Fruit fly (Drosophila melanogaster) whole organism, embryonic: ENCODE measurements around the gene HemK1.

Experiments
- Atf6 ChIP-seq: fragments of 200-800 bp; sonication (Bioruptor generic); IDR thresholded peaks from 2 replicates; pipeline ENCODE4 v1.3.6; 2022; ENCODE audit warnings: missing biosample characterization, missing genetic modification characterization
- CG10147 ChIP-seq: fragments of 200-800 bp; sonication (Bioruptor generic); optimal IDR thresholded peaks from 2 replicates; lab custom pipeline; 2019; ENCODE audit warnings: missing biosample characterization, mild to moderate bottlenecking, missing genetic modification characterization, moderate library complexity
- CG11695 ChIP-seq: fragments of 200-800 bp; sonication (Bioruptor generic); IDR thresholded peaks from 3 replicates; pipeline ENCODE4 v1.3.6; 2022; ENCODE audit warnings: missing biosample characterization, missing genetic modification characterization
- CG11696 ChIP-seq: fragments of 200-800 bp; sonication (Bioruptor generic); IDR thresholded peaks from 2 replicates; pipeline ENCODE4 v1.3.6; 2022; ENCODE audit warnings: missing biosample characterization, missing genetic modification characterization
- CG11723 ChIP-seq: fragments of 200-800 bp; sonication (Bioruptor generic); optimal IDR thresholded peaks from 2 replicates; lab custom pipeline; 2017; ENCODE audit warnings: missing biosample characterization, mild to moderate bottlenecking, missing genetic modification characterization
- CG12219 ChIP-seq: fragments of 200-800 bp; sonication (Bioruptor generic); optimal IDR thresholded peaks from 3 replicates; lab custom pipeline; 2018; ENCODE audit warnings: missing biosample characterization, mild to moderate bottlenecking, missing genetic modification characterization
- CG1233 ChIP-seq: fragments of 200-800 bp; sonication (Bioruptor generic); optimal IDR thresholded peaks from 4 replicates; lab custom pipeline; 2018; ENCODE audit warnings: missing biosample characterization, mild to moderate bottlenecking, missing genetic modification characterization
- CG12769 ChIP-seq: fragments of 200-800 bp; sonication (Bioruptor generic); optimal IDR thresholded peaks from 2 replicates; lab custom pipeline; 2019; ENCODE audit warnings: missing biosample characterization, mild to moderate bottlenecking, missing genetic modification characterization, moderate library complexity
- CG13894 ChIP-seq: fragments of 200-800 bp; sonication (Bioruptor generic); optimal IDR thresholded peaks from 3 replicates; lab custom pipeline; 2018; ENCODE audit warnings: missing biosample characterization, mild to moderate bottlenecking, missing genetic modification characterization, moderate library complexity
- CG15011 ChIP-seq: fragments of 200-800 bp; sonication (Bioruptor generic); optimal IDR thresholded peaks from 3 replicates; lab custom pipeline; 2018; ENCODE audit warnings: missing biosample characterization, mild to moderate bottlenecking, missing genetic modification characterization
- CG16779 ChIP-seq: fragments of 200-800 bp; sonication (Bioruptor generic); IDR thresholded peaks from 2 replicates; pipeline ENCODE4 v1.3.6; 2022; ENCODE audit warnings: missing biosample characterization, missing genetic modification characterization
- CG17328 ChIP-seq: fragments of 200-800 bp; sonication (Bioruptor generic); IDR thresholded peaks from 2 replicates; pipeline ENCODE4 v1.3.6; 2022; ENCODE audit warnings: missing biosample characterization, missing genetic modification characterization
- CG3847 ChIP-seq: fragments of 200-800 bp; sonication (Bioruptor generic); IDR thresholded peaks from 2 replicates; pipeline ENCODE4 v1.3.6; 2022; ENCODE audit warnings: missing biosample characterization, missing genetic modification characterization
- CG6854 ChIP-seq: fragments of 200-800 bp; sonication (Bioruptor generic); optimal IDR thresholded peaks from 3 replicates; lab custom pipeline; 2017; ENCODE audit warnings: missing biosample characterization, mild to moderate bottlenecking, missing genetic modification characterization
- CG7987 ChIP-seq: fragments of 200-800 bp; sonication (Bioruptor generic); optimal IDR thresholded peaks from 2 replicates; lab custom pipeline; 2018; ENCODE audit warnings: missing biosample characterization, mild to moderate bottlenecking, missing genetic modification characterization, moderate library complexity
- Camta ChIP-seq: fragments of 200-800 bp; sonication (Bioruptor generic); optimal IDR thresholded peaks from 2 replicates; lab custom pipeline; 2016; ENCODE audit warnings: missing biosample characterization, missing genetic modification characterization
- HLH3B ChIP-seq: fragments of 200-800 bp; sonication (Bioruptor generic); IDR thresholded peaks from 2 replicates; pipeline ENCODE4 v1.3.6; 2022; ENCODE audit warnings: missing biosample characterization, missing genetic modification characterization
- Kr ChIP-seq: fragments of 200-800 bp; sonication (Bioruptor generic); optimal IDR thresholded peaks from 2 replicates; lab custom pipeline; 2017; ENCODE audit warnings: missing biosample characterization, mild to moderate bottlenecking, missing genetic modification characterization
- Ptx1 ChIP-seq: fragments of 200-800 bp; sonication (Bioruptor generic); IDR thresholded peaks from 2 replicates; pipeline ENCODE4 v1.3.6; 2022; ENCODE audit warnings: missing biosample characterization, missing genetic modification characterization
- Rx ChIP-seq: fragments of 200-800 bp; sonication (Bioruptor generic); IDR thresholded peaks from 2 replicates; pipeline ENCODE4 v1.3.6; 2022; ENCODE audit warnings: missing biosample characterization, missing genetic modification characterization
- Trl ChIP-seq, 3 experiments: fragments of >200 bp in 2 of 3; fragments of 200-800 bp in 1 of 3; sonication (Bioruptor generic) in 1 of 3; optimal IDR thresholded peaks; 2 replicates in 1 of 3; 3 replicates in 2 of 3; lab custom pipeline; 2016 to 2017; ENCODE audit warnings: missing biosample characterization in 1 of 3, missing genetic modification characterization in 1 of 3
- ato ChIP-seq: fragments of 200-800 bp; sonication (Bioruptor generic); IDR thresholded peaks from 2 replicates; pipeline ENCODE4 v1.3.6; 2022; ENCODE audit warnings: missing biosample characterization, missing genetic modification characterization; ENCODE audit not compliant: partially characterized antibody
- bcd ChIP-seq: fragments of 200-800 bp; sonication (Bioruptor generic); optimal IDR thresholded peaks from 2 replicates; lab custom pipeline; 2017; ENCODE audit warnings: missing biosample characterization, mild to moderate bottlenecking, missing genetic modification characterization
- bsh ChIP-seq, 2 experiments: fragments of 200-800 bp; sonication (Bioruptor generic); optimal IDR thresholded peaks; 2 replicates each; lab custom pipeline; 2017 to 2018; ENCODE audit warnings: mild to moderate bottlenecking in 2 of 2, missing biosample characterization in 2 of 2, missing genetic modification characterization in 2 of 2, moderate library complexity in 1 of 2
- chinmo ChIP-seq: fragments of 200-800 bp; sonication (Bioruptor generic); IDR thresholded peaks from 4 replicates; pipeline ENCODE4 v1.3.6; 2022; ENCODE audit warnings: missing biosample characterization, missing genetic modification characterization; ENCODE audit not compliant: partially characterized antibody
- dati ChIP-seq: fragments of 200-800 bp; sonication (Bioruptor generic); IDR thresholded peaks from 2 replicates; pipeline ENCODE4 v1.3.6; 2022; ENCODE audit warnings: missing biosample characterization, missing genetic modification characterization
- dimm ChIP-seq: fragments of 200-800 bp; sonication (Bioruptor generic); IDR thresholded peaks from 2 replicates; pipeline ENCODE4 v1.3.6; 2022; ENCODE audit warnings: missing biosample characterization, missing genetic modification characterization
- dmrt99B ChIP-seq: fragments of 200-800 bp; sonication (Bioruptor generic); optimal IDR thresholded peaks from 2 replicates; lab custom pipeline; 2018; ENCODE audit warnings: missing biosample characterization, mild to moderate bottlenecking, missing genetic modification characterization, moderate library complexity
- eyg ChIP-seq: fragments of 200-800 bp; sonication (Bioruptor generic); optimal IDR thresholded peaks from 3 replicates; lab custom pipeline; 2016; ENCODE audit warnings: missing biosample characterization, missing genetic modification characterization
- gem ChIP-seq: fragments of 200-800 bp; sonication (Bioruptor generic); optimal IDR thresholded peaks from 2 replicates; lab custom pipeline; 2019; ENCODE audit warnings: missing biosample characterization, mild to moderate bottlenecking, missing genetic modification characterization, moderate library complexity
- grn ChIP-seq: fragments of 200-800 bp; sonication (Bioruptor generic); optimal IDR thresholded peaks from 3 replicates; lab custom pipeline; 2017; ENCODE audit warnings: missing biosample characterization, missing genetic modification characterization
- gro ChIP-seq: fragments of 200-800 bp; sonication (Bioruptor generic); optimal IDR thresholded peaks from 2 replicates; lab custom pipeline; 2016; ENCODE audit warnings: missing biosample characterization, missing genetic modification characterization
- her ChIP-seq: fragments of 200-800 bp; sonication (Bioruptor generic); optimal IDR thresholded peaks from 2 replicates; lab custom pipeline; 2016; ENCODE audit warnings: missing biosample characterization, missing genetic modification characterization
- lab ChIP-seq: fragments of 200-800 bp; sonication (Bioruptor generic); optimal IDR thresholded peaks from 3 replicates; lab custom pipeline; 2017; ENCODE audit warnings: missing biosample characterization, missing genetic modification characterization, mild to moderate bottlenecking, moderate library complexity, missing genetic modification reagents
- lbe ChIP-seq: fragments of 200-800 bp; sonication (Bioruptor generic); optimal IDR thresholded peaks from 2 replicates; lab custom pipeline; 2016; ENCODE audit warnings: missing biosample characterization, mild to moderate bottlenecking, missing genetic modification characterization
- lilli ChIP-seq: fragments of 200-800 bp; sonication (Bioruptor generic); optimal IDR thresholded peaks from 3 replicates; lab custom pipeline; 2016; ENCODE audit warnings: missing biosample characterization, missing genetic modification characterization
- mirr ChIP-seq: fragments of 200-800 bp; sonication (Bioruptor generic); optimal IDR thresholded peaks from 3 replicates; lab custom pipeline; 2018; ENCODE audit warnings: missing biosample characterization, mild to moderate bottlenecking, missing genetic modification characterization
- nau ChIP-seq: fragments of 200-800 bp; sonication (Bioruptor generic); optimal IDR thresholded peaks from 3 replicates; lab custom pipeline; 2017; ENCODE audit warnings: missing biosample characterization, mild to moderate bottlenecking, missing genetic modification characterization, missing genetic modification reagents
- p53 ChIP-seq: fragments of 200-800 bp; sonication (Bioruptor generic); optimal IDR thresholded peaks from 2 replicates; lab custom pipeline; 2016; ENCODE audit warnings: missing biosample characterization, missing genetic modification characterization
- pros ChIP-seq: fragments of 200-800 bp; sonication (Bioruptor generic); optimal IDR thresholded peaks from 3 replicates; lab custom pipeline; 2019; ENCODE audit warnings: missing biosample characterization, mild to moderate bottlenecking, missing genetic modification characterization, moderate library complexity
- pzg ChIP-seq: fragments of 200-800 bp; sonication (Bioruptor generic); optimal IDR thresholded peaks from 3 replicates; lab custom pipeline; 2018; ENCODE audit warnings: missing biosample characterization, mild to moderate bottlenecking, missing genetic modification characterization, moderate library complexity
- scrt ChIP-seq: fragments of 200-800 bp; sonication (Bioruptor generic); optimal IDR thresholded peaks from 2 replicates; lab custom pipeline; 2018; ENCODE audit warnings: missing biosample characterization, mild to moderate bottlenecking, missing genetic modification characterization, moderate library complexity
- seq ChIP-seq: fragments of 200-800 bp; sonication (Bioruptor generic); IDR thresholded peaks from 2 replicates; pipeline ENCODE4 v1.3.6; 2022; ENCODE audit warnings: missing biosample characterization, missing genetic modification characterization
- so ChIP-seq: fragments of 200-800 bp; sonication (Bioruptor generic); IDR thresholded peaks from 3 replicates; pipeline ENCODE4 v1.3.6; 2022; ENCODE audit warnings: missing biosample characterization, missing genetic modification characterization
- unc-4 ChIP-seq: fragments of 200-800 bp; sonication (Bioruptor generic); IDR thresholded peaks from 2 replicates; pipeline ENCODE4 v1.3.6; 2022; ENCODE audit warnings: missing biosample characterization, missing genetic modification characterization; ENCODE audit not compliant: partially characterized antibody
- unpg ChIP-seq: fragments of 200-800 bp; sonication (Bioruptor generic); optimal IDR thresholded peaks from 3 replicates; lab custom pipeline; 2018; ENCODE audit warnings: missing biosample characterization, mild to moderate bottlenecking, missing genetic modification characterization, moderate library complexity
- vvl ChIP-seq: fragments of 200-800 bp; sonication (Bioruptor generic); IDR thresholded peaks from 2 replicates; pipeline ENCODE4 v1.3.6; 2022; ENCODE audit warnings: missing biosample characterization, missing genetic modification characterization
- wek ChIP-seq: fragments of 200-800 bp; sonication (Bioruptor generic); optimal IDR thresholded peaks from 3 replicates; lab custom pipeline; 2018; ENCODE audit warnings: missing biosample characterization, mild to moderate bottlenecking, missing genetic modification characterization, moderate library complexity

HemK1 gene

dm6 chr2L:6465497-6465896 lies 2.0 kb downstream of the HemK1 start, which contains the start of gene Rchy1 (continued):
- TF ChIP-seq CG12219 (GFP tag; lab: Kevin White, UChicago) = peak; percentile 36
- TF ChIP-seq nau (GFP tag; lab: Kevin White, UChicago) = peak; percentile 20
- no peak for TF ChIP-seq Camta (GFP tag; lab: Kevin White, UChicago)
- peak; percentile 18 for TF ChIP-seq lilli (GFP tag; lab: Kevin White, UChicago)
- TF ChIP-seq scrt (GFP tag; lab: Kevin White, UChicago) = peak; percentile 93
- TF ChIP-seq CG3847 (GFP tag; lab: Robert Waterston, UW) = peak; percentile 28; the same call in 1 of the 2 replicates
- peak; percentile 37 for TF ChIP-seq her (GFP tag; lab: Kevin White, UChicago)
- 0 out of 2 replicates have a peak, but pooled peaks have one; percentile 13 for TF ChIP-seq CG17328 (GFP tag; lab: Robert Waterston, UW)
- peak; percentile 54 for TF ChIP-seq gro (GFP tag; lab: Kevin White, UChicago)
- peak; percentile 72 for TF ChIP-seq CG13894 (tag; lab: Kevin White, UChicago)
- peak; percentile 49; the same call in 1 of the 2 replicates for TF ChIP-seq ato
- TF ChIP-seq Trl (optimal IDR thresholded peaks at IDR 0.05; lab: Kevin White, UChicago) = no peak
- peak; percentile 20 for TF ChIP-seq Trl (GFP tag; optimal IDR thresholded peaks at IDR 0.05; lab: Kevin White, UChicago)
- peak; percentile 81 for TF ChIP-seq mirr
- TF ChIP-seq vvl = peak; percentile 56; the same call in 1 of the 2 replicates
- TF ChIP-seq CG7987 (GFP tag; lab: Kevin White, UChicago) = peak; percentile 56
- peak; percentile 17 for TF ChIP-seq CG6854 (GFP tag; lab: Kevin White, UChicago)
- TF ChIP-seq seq = peak; percentile 17; the same call in 1 of the 2 replicates
- TF ChIP-seq CG1233 (GFP tag; lab: Kevin White, UChicago) = peak; percentile 9
- TF ChIP-seq Rx (GFP tag; lab: Robert Waterston, UW) = no peak
- peak; percentile 12 for TF ChIP-seq bcd (GFP tag; lab: Kevin White, UChicago)
- peak; percentile 49 for TF ChIP-seq wek (GFP tag; lab: Kevin White, UChicago)
- no peak for TF ChIP-seq dati (GFP tag; lab: Robert Waterston, UW)
- TF ChIP-seq CG15011 = no peak
- peak; percentile 35 for TF ChIP-seq CG12769 (tag; lab: Kevin White, UChicago)
- TF ChIP-seq so (GFP tag; lab: Robert Waterston, UW) = peak; percentile 62; the same call in 1 of the 3 replicates
- TF ChIP-seq Atf6 (GFP tag; lab: Robert Waterston, UW) = peak; percentile 41
- peak; percentile 1 for TF ChIP-seq unpg (GFP tag; lab: Kevin White, UChicago)
- TF ChIP-seq pzg (GFP tag; lab: Kevin White, UChicago) = peak; percentile 0
- no peak for TF ChIP-seq Ptx1 (GFP tag; lab: Robert Waterston, UW)
- TF ChIP-seq CG16779 (GFP tag; lab: Robert Waterston, UW) = 0 out of 2 replicates have a peak, but pooled peaks have one; percentile 18
- peak; percentile 32 for TF ChIP-seq CG10147 (GFP tag; lab: Kevin White, UChicago)
- peak; percentile 12 for TF ChIP-seq eyg
- TF ChIP-seq lab (GFP tag; lab: Kevin White, UChicago) = peak; percentile 78

dm6 chr2L:6464780-6465179 lies 2.7 kb downstream of the HemK1 start:
- TF ChIP-seq lbe (GFP tag; lab: Kevin White, UChicago) (peak; percentile 32), p53 (GFP tag; lab: Kevin White, UChicago) (peak; percentile 76), chinmo (0 out of 4 replicates have a peak, but pooled peaks have one; percentile 59), unc-4 (GFP tag; lab: Robert Waterston, UW) (no peak)

- TF ChIP-seq Kr (GFP tag; lab: Kevin White, UChicago) = no peak
- TF ChIP-seq CG11723 (GFP tag; lab: Kevin White, UChicago) = no peak
- TF ChIP-seq dimm (GFP tag; lab: Robert Waterston, UW) = no peak
- TF ChIP-seq HLH3B (GFP tag; lab: Robert Waterston, UW) = peak; percentile 24; the same call in 1 of the 2 replicates
- peak in 1 of 2 experiments; percentile 8 for TF ChIP-seq bsh (GFP tag; optimal IDR thresholded peaks at IDR 0.05; lab: Kevin White, UChicago)
- no peak for TF ChIP-seq lab (GFP tag; lab: Kevin White, UChicago)
- TF ChIP-seq CG11695 (GFP tag; lab: Robert Waterston, UW) = peak; percentile 67
- peak; percentile 10 for TF ChIP-seq pros (GFP tag; lab: Kevin White, UChicago)
- peak; percentile 72 for TF ChIP-seq CG11696 (GFP tag; lab: Robert Waterston, UW)
- peak; percentile 50 for TF ChIP-seq dmrt99B (tag; lab: Kevin White, UChicago)
- no peak for TF ChIP-seq scrt (GFP tag; lab: Kevin White, UChicago)
- peak; percentile 79 for TF ChIP-seq grn (GFP tag; lab: Kevin White, UChicago)
- TF ChIP-seq gem (tag; lab: Kevin White, UChicago) = peak; percentile 3
These were observed 3.2 kb downstream of the HemK1 start for dm6 chr2L:6464270-6464669.
